Worm (Caenorhabditis elegans): ENCODE data around the gene srlf-7.

ce11 chrIV:7205969-7206368, 16.9 kb downstream of the srlf-7 start, which contains the start of gene kcc-1:
- TF ChIP-seq unc-62 (GFP tag; optimal IDR thresholded peaks at IDR 0.05) (no peak), nhr-11 (tag; optimal IDR thresholded peaks at IDR 0.05) (no peak)
